Comparison of ENCODE assay signal across 1 fruit fly cellular context in genomic region chr2L:13665025-13665881, dm6.
TF ChIP-seq lines count a peak whose summit lies in the region.

Gene CG18507, plus strand, starts transcription at chr2L:13665525.

TF ChIP-seq in whole organism, embryonic, 481 proteins besides CTCF, POLR2A, EP300 and RAD21 (continued from another document and continues in another):
- TF ChIP-seq CG10274 (GFP tag; optimal IDR thresholded peaks at IDR 0.05; lab: Kevin White, UChicago) (no peak), GATAe (GFP tag; conservative IDR thresholded peaks at IDR 0.05; lab: Robert Waterston, UW) (no peak), CG6272 (GFP tag; IDR thresholded peaks at IDR 0.05; lab: Robert Waterston, UW) (no peak), CG11723 (GFP tag; optimal IDR thresholded peaks at IDR 0.05; lab: Kevin White, UChicago) (no peak), Jarid2 (GFP tag; optimal IDR thresholded peaks at IDR 0.05; lab: Kevin White, UChicago) (peak; percentile 46), dmrt99B (tag; optimal IDR thresholded peaks at IDR 0.05; lab: Kevin White, UChicago) (no peak), kni (GFP tag; optimal IDR thresholded peaks at IDR 0.05; lab: Kevin White, UChicago) (no peak), CG30020 (tag; optimal IDR thresholded peaks at IDR 0.05; lab: Kevin White, UChicago) (no peak), esg (GFP tag; conservative IDR thresholded peaks at IDR 0.05; lab: Robert Waterston, UW) (no peak), CG13287 (GFP tag; IDR thresholded peaks at IDR 0.05; lab: Robert Waterston, UW; ENCODE audit: partially characterized antibody) (no peak), Meics (GFP tag; optimal IDR thresholded peaks at IDR 0.05; lab: Kevin White, UChicago) (peak; percentile 42), sug (tag; optimal IDR thresholded peaks at IDR 0.05; lab: Kevin White, UChicago) (peak; percentile 10), CG4328 (GFP tag; optimal IDR thresholded peaks at IDR 0.05; lab: Kevin White, UChicago) (no peak), ken (GFP tag; IDR thresholded peaks at IDR 0.05; lab: Robert Waterston, UW) (no peak), Fer3 (tag; optimal IDR thresholded peaks at IDR 0.05; lab: Kevin White, UChicago) (no peak), ATbp (GFP tag; optimal IDR thresholded peaks at IDR 0.05; lab: Kevin White, UChicago) (no peak), ftz-f1 (GFP tag; optimal IDR thresholded peaks at IDR 0.05; lab: Kevin White, UChicago) (no peak), Med (GFP tag; lab: Kevin White, UChicago) (peak; percentile 79), CG18011 (GFP tag; optimal IDR thresholded peaks at IDR 0.05; lab: Kevin White, UChicago) (no peak), mam (GFP tag; optimal IDR thresholded peaks at IDR 0.05; lab: Kevin White, UChicago) (no peak), Lim3 (GFP tag; IDR thresholded peaks at IDR 0.05; lab: Robert Waterston, UW) (no peak), pfk (GFP tag; optimal IDR thresholded peaks at IDR 0.05; lab: Kevin White, UChicago) (peak; percentile 84), CG3407 (GFP tag; optimal IDR thresholded peaks at IDR 0.05; lab: Kevin White, UChicago) (no peak), CG10543 (GFP tag; optimal IDR thresholded peaks at IDR 0.05; lab: Kevin White, UChicago) (no peak), trem (tag; optimal IDR thresholded peaks at IDR 0.05; lab: Kevin White, UChicago) (no peak), CG17328 (GFP tag; IDR thresholded peaks at IDR 0.05; lab: Robert Waterston, UW) (no peak), wek (GFP tag; optimal IDR thresholded peaks at IDR 0.05; lab: Kevin White, UChicago) (no peak), CG10267 (tag; optimal IDR thresholded peaks at IDR 0.05; lab: Kevin White, UChicago) (no peak), dysf (GFP tag; IDR thresholded peaks at IDR 0.05; lab: Robert Waterston, UW) (no peak), ara (GFP tag; IDR thresholded peaks at IDR 0.05; lab: Robert Waterston, UW) (0 out of 2 replicates have a peak, but pooled peaks have one; percentile 30), bigmax (GFP tag; optimal IDR thresholded peaks at IDR 0.05; lab: Kevin White, UChicago) (peak; percentile 79), Doc3 (GFP tag; IDR thresholded peaks at IDR 0.05; lab: Robert Waterston, UW; ENCODE audit: partially characterized antibody) (no peak), CG4424 (GFP tag; optimal IDR thresholded peaks at IDR 0.05; lab: Kevin White, UChicago) (no peak), Taf1 (GFP tag; IDR thresholded peaks at IDR 0.05; lab: Robert Waterston, UW) (no peak), Poxn (GFP tag; IDR thresholded peaks at IDR 0.05; lab: Robert Waterston, UW) (no peak), CG12769 (tag; optimal IDR thresholded peaks at IDR 0.05; lab: Kevin White, UChicago) (no peak), CG2712 (tag; optimal IDR thresholded peaks at IDR 0.05; lab: Kevin White, UChicago) (no peak), Atf-2 (GFP tag; optimal IDR thresholded peaks at IDR 0.05; lab: Kevin White, UChicago) (no peak), CG8944 (GFP tag; optimal IDR thresholded peaks at IDR 0.05; lab: Kevin White, UChicago) (no peak), CG7357 (GFP tag; IDR thresholded peaks at IDR 0.05; lab: Robert Waterston, UW) (no peak), jumu (GFP tag; optimal IDR thresholded peaks at IDR 0.05; lab: Kevin White, UChicago) (no peak), CG4820 (GFP tag; optimal IDR thresholded peaks at IDR 0.05; lab: Kevin White, UChicago) (no peak), Deaf1 (tag; optimal IDR thresholded peaks at IDR 0.05; lab: Kevin White, UChicago) (no peak), CG11247 (GFP tag; IDR thresholded peaks at IDR 0.05; lab: Robert Waterston, UW) (no peak), Side (GFP tag; optimal IDR thresholded peaks at IDR 0.05; lab: Kevin White, UChicago) (no peak), br (optimal IDR thresholded peaks at IDR 0.05; lab: Kevin White, UChicago) (no peak), CG1832 (GFP tag; optimal IDR thresholded peaks at IDR 0.05; lab: Kevin White, UChicago) (no peak), maf-S (GFP tag; optimal IDR thresholded peaks at IDR 0.05; lab: Kevin White, UChicago) (no peak), Gsc (GFP tag; IDR thresholded peaks at IDR 0.05; lab: Robert Waterston, UW) (no peak), tll (GFP tag; optimal IDR thresholded peaks at IDR 0.05; lab: Kevin White, UChicago) (no peak), CG4360 (GFP tag; IDR thresholded peaks at IDR 0.05; lab: Robert Waterston, UW) (no peak), HLH4C (GFP tag; IDR thresholded peaks at IDR 0.05; lab: Robert Waterston, UW; ENCODE audit: partially characterized antibody) (no peak), chm (GFP tag; IDR thresholded peaks at IDR 0.05; lab: Robert Waterston, UW) (no peak), CG4854 (GFP tag; optimal IDR thresholded peaks at IDR 0.05; lab: Kevin White, UChicago) (no peak), cad (GFP tag; optimal IDR thresholded peaks at IDR 0.05; lab: Kevin White, UChicago) (no peak), CG9437 (GFP tag; optimal IDR thresholded peaks at IDR 0.05; lab: Kevin White, UChicago) (no peak), CG11398 (GFP tag; optimal IDR thresholded peaks at IDR 0.05; lab: Kevin White, UChicago) (no peak), eyg (GFP tag; optimal IDR thresholded peaks at IDR 0.05; lab: Kevin White, UChicago) (no peak), CG13894 (tag; optimal IDR thresholded peaks at IDR 0.05; lab: Kevin White, UChicago) (no peak), Sry-δ (GFP tag; optimal IDR thresholded peaks at IDR 0.05; lab: Kevin White, UChicago) (no peak), CG30431 (GFP tag; optimal IDR thresholded peaks at IDR 0.05; lab: Kevin White, UChicago) (no peak), CG3281 (GFP tag; optimal IDR thresholded peaks at IDR 0.05; lab: Kevin White, UChicago) (no peak), CG1792 (GFP tag; optimal IDR thresholded peaks at IDR 0.05; lab: Kevin White, UChicago) (no peak), Dip2 (GFP tag; IDR thresholded peaks at IDR 0.05; lab: Robert Waterston, UW) (no peak), Scr (GFP tag; IDR thresholded peaks at IDR 0.05; lab: Robert Waterston, UW; ENCODE audit: partially characterized antibody) (no peak), so (GFP tag; IDR thresholded peaks at IDR 0.05; lab: Robert Waterston, UW) (no peak), Dref (GFP tag; IDR thresholded peaks at IDR 0.05; lab: Robert Waterston, UW) (no peak), bowl (GFP tag; IDR thresholded peaks at IDR 0.05; lab: Robert Waterston, UW) (no peak), Hr39 (optimal IDR thresholded peaks at IDR 0.05; lab: Kevin White, UChicago) (no peak), sim (GFP tag; IDR thresholded peaks at IDR 0.05; lab: Robert Waterston, UW) (no peak), knrl (GFP tag; IDR thresholded peaks at IDR 0.05; lab: Robert Waterston, UW; ENCODE audit: partially characterized antibody) (no peak), CG9727 (GFP tag; optimal IDR thresholded peaks at IDR 0.05; lab: Kevin White, UChicago) (peak; percentile 7), CG33557 (GFP tag; optimal IDR thresholded peaks at IDR 0.05; lab: Kevin White, UChicago) (no peak), prd (optimal IDR thresholded peaks at IDR 0.05; lab: Kevin White, UChicago) (no peak), prd (GFP tag; IDR thresholded peaks at IDR 0.05; lab: Robert Waterston, UW) (0 out of 3 replicates have a peak, but pooled peaks have one; percentile 35), hkb (optimal IDR thresholded peaks at IDR 0.05; lab: Kevin White, UChicago) (no peak), hkb (GFP tag; IDR thresholded peaks at IDR 0.05; lab: Robert Waterston, UW) (no peak), trh (GFP tag; optimal IDR thresholded peaks at IDR 0.05; lab: Kevin White, UChicago) (no peak), CG15514 (GFP tag; optimal IDR thresholded peaks at IDR 0.05; lab: Kevin White, UChicago) (no peak), hth (optimal IDR thresholded peaks at IDR 0.05; lab: Kevin White, UChicago) (no peak), CG2678 (tag; optimal IDR thresholded peaks at IDR 0.05; lab: Kevin White, UChicago) (peak; percentile 42), Hand (GFP tag; optimal IDR thresholded peaks at IDR 0.05; lab: Kevin White, UChicago) (no peak), CG13424 (tag; optimal IDR thresholded peaks at IDR 0.05; lab: Kevin White, UChicago) (no peak), BEAF-32 (GFP tag; optimal IDR thresholded peaks at IDR 0.05; lab: Kevin White, UChicago) (no peak), CG9932 (GFP tag; IDR thresholded peaks at IDR 0.05; lab: Robert Waterston, UW) (peak; percentile 54), MESR4 (GFP tag; optimal IDR thresholded peaks at IDR 0.05; lab: Kevin White, UChicago) (no peak), bsh (GFP tag; optimal IDR thresholded peaks at IDR 0.05; lab: Kevin White, UChicago) (peak in 1 of 2 experiments; percentile 7), CG2202 (tag; optimal IDR thresholded peaks at IDR 0.05; lab: Kevin White, UChicago) (no peak), CG14965 (GFP tag; optimal IDR thresholded peaks at IDR 0.05; lab: Kevin White, UChicago; ENCODE audit: borderline replicate concordance) (no peak), CG18476 (GFP tag; optimal IDR thresholded peaks at IDR 0.05; lab: Kevin White, UChicago) (no peak), E2f2 (GFP tag; IDR thresholded peaks at IDR 0.05; lab: Robert Waterston, UW) (no peak), zfh2 (GFP tag; optimal IDR thresholded peaks at IDR 0.05; lab: Kevin White, UChicago) (no peak), Bteb2 (GFP tag; optimal IDR thresholded peaks at IDR 0.05; lab: Kevin White, UChicago) (no peak), CG30403 (GFP tag; optimal IDR thresholded peaks at IDR 0.05; lab: Kevin White, UChicago) (no peak), CG11093 (GFP tag; IDR thresholded peaks at IDR 0.05; lab: Robert Waterston, UW) (no peak), CG17612 (GFP tag; IDR thresholded peaks at IDR 0.05; lab: Robert Waterston, UW) (no peak), Eip74EF (GFP tag; optimal IDR thresholded peaks at IDR 0.05; lab: Kevin White, UChicago) (no peak), gcm2 (GFP tag; optimal IDR thresholded peaks at IDR 0.05; lab: Kevin White, UChicago) (no peak), E2f1 (GFP tag; IDR thresholded peaks at IDR 0.05; lab: Robert Waterston, UW) (no peak), org-1 (GFP tag; optimal IDR thresholded peaks at IDR 0.05; lab: Kevin White, UChicago) (no peak), CG18262 (tag; optimal IDR thresholded peaks at IDR 0.05; lab: Kevin White, UChicago) (peak; percentile 29), tio (GFP tag; optimal IDR thresholded peaks at IDR 0.05; lab: Kevin White, UChicago) (no peak), CG18619 (GFP tag; optimal IDR thresholded peaks at IDR 0.05; lab: Kevin White, UChicago) (no peak), Fer1 (GFP tag; optimal IDR thresholded peaks at IDR 0.05; lab: Kevin White, UChicago) (no peak), lmd (GFP tag; IDR thresholded peaks at IDR 0.05; lab: Robert Waterston, UW) (peak; percentile 39; the same call in 1 of the 2 replicates), CG6175 (GFP tag; IDR thresholded peaks at IDR 0.05; lab: Robert Waterston, UW) (no peak), al (GFP tag; IDR thresholded peaks at IDR 0.05; lab: Robert Waterston, UW) (no peak; the same call in 1 of the 2 replicates), tgo (GFP tag; IDR thresholded peaks at IDR 0.05; lab: Robert Waterston, UW) (no peak), CG34422 (GFP tag; IDR thresholded peaks at IDR 0.05; lab: Robert Waterston, UW) (0 out of 3 replicates have a peak, but pooled peaks have one; percentile 26), onecut (GFP tag; IDR thresholded peaks at IDR 0.05; lab: Robert Waterston, UW) (no peak), nom (GFP tag; optimal IDR thresholded peaks at IDR 0.05; lab: Kevin White, UChicago) (peak; percentile 90), CG31224 (GFP tag; IDR thresholded peaks at IDR 0.05; lab: Robert Waterston, UW) (no peak), CG9797 (GFP tag; optimal IDR thresholded peaks at IDR 0.05; lab: Kevin White, UChicago) (no peak), Mes4 (GFP tag; optimal IDR thresholded peaks at IDR 0.05; lab: Kevin White, UChicago) (no peak), pho (GFP tag; optimal IDR thresholded peaks at IDR 0.05; lab: Kevin White, UChicago) (no peak), HmgD (GFP tag; optimal IDR thresholded peaks at IDR 0.05; lab: Kevin White, UChicago) (no peak), Pdp1 (GFP tag; optimal IDR thresholded peaks at IDR 0.05; lab: Kevin White, UChicago) (peak in 1 of 2 experiments; percentile 84), CG10366 (GFP tag; IDR thresholded peaks at IDR 0.05; lab: Robert Waterston, UW) (no peak), Spps (tag; optimal IDR thresholded peaks at IDR 0.05; lab: Kevin White, UChicago) (no peak), p53 (GFP tag; optimal IDR thresholded peaks at IDR 0.05; lab: Kevin White, UChicago) (no peak), CG15601 (tag; optimal IDR thresholded peaks at IDR 0.05; lab: Kevin White, UChicago) (no peak), CG2875 (GFP tag; optimal IDR thresholded peaks at IDR 0.05; lab: Kevin White, UChicago) (no peak), CoRest (tag; optimal IDR thresholded peaks at IDR 0.05; lab: Kevin White, UChicago) (no peak), Ada2b (GFP tag; IDR thresholded peaks at IDR 0.05; lab: Robert Waterston, UW) (0 out of 2 replicates have a peak, but pooled peaks have one; percentile 13), CHES-1-like (GFP tag; optimal IDR thresholded peaks at IDR 0.05; lab: Kevin White, UChicago) (no peak), CG1647 (GFP tag; optimal IDR thresholded peaks at IDR 0.05; lab: Kevin White, UChicago) (no peak), zf30C (GFP tag; optimal IDR thresholded peaks at IDR 0.05; lab: Kevin White, UChicago) (no peak), CG3838 (GFP tag; optimal IDR thresholded peaks at IDR 0.05; lab: Kevin White, UChicago) (no peak), Xrp1 (GFP tag; IDR thresholded peaks at IDR 0.05; lab: Robert Waterston, UW) (peak; percentile 16; the same call in 1 of the 2 replicates), PHDP (tag; optimal IDR thresholded peaks at IDR 0.05; lab: Kevin White, UChicago) (no peak), Tbp (GFP tag; optimal IDR thresholded peaks at IDR 0.05; lab: Kevin White, UChicago) (no peak), danr (GFP tag; IDR thresholded peaks at IDR 0.05; lab: Robert Waterston, UW) (no peak), tx (GFP tag; optimal IDR thresholded peaks at IDR 0.05; lab: Kevin White, UChicago) (no peak), CG11695 (GFP tag; IDR thresholded peaks at IDR 0.05; lab: Robert Waterston, UW) (no peak), CG14667 (GFP tag; IDR thresholded peaks at IDR 0.05; lab: Robert Waterston, UW) (no peak), Abd-B (GFP tag; optimal IDR thresholded peaks at IDR 0.05; lab: Kevin White, UChicago) (no peak), D (optimal IDR thresholded peaks at IDR 0.05; lab: Kevin White, UChicago) (no peak), D (GFP tag; optimal IDR thresholded peaks at IDR 0.05; lab: Kevin White, UChicago) (no peak), slp2 (GFP tag; optimal IDR thresholded peaks at IDR 0.05; lab: Kevin White, UChicago) (no peak), schlank (tag; optimal IDR thresholded peaks at IDR 0.05; lab: Kevin White, UChicago) (no peak)
